Worm (Caenorhabditis elegans): Measurements from ENCODE around the gene sqv-3.

ce11 chrIII:9789083-9789482, 8.9 kb upstream of the sqv-3 start:
- TF ChIP-seq pag-3 (tag; optimal IDR thresholded peaks at IDR 0.05; ENCODE audit: borderline replicate concordance) (no peak), sox-4 (tag; optimal IDR thresholded peaks at IDR 0.05) (no peak), ahr-1 (tag; optimal IDR thresholded peaks at IDR 0.05) (no peak)
